Worm (Caenorhabditis elegans): ENCODE measurements around the gene spp-27.
"Not testable (repeated sequence)": the region's sequence is repeated elsewhere in the genome, so short reads cannot be mapped to it uniquely, and the experiment has no call there.

spp-27 gene

DNA sequence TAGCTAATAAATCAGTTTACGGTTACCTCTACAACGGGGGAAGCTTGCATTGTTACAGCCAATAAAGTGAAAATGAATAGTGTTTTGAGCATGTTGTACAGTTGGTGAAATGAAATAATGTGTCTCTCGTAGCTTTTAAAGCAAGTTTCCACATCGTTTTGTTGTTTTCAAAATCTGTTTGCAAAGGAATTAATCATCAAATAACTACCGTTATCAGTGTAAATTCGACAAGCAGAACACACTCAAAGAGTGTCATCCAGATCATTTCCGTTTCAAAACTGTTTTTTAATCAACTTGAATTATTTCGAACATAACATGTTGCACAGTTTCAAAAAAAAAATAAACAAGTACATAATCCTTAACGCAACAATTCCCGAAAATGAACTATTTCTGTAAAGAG lies at the start of gene spp-27:
Gene spp-27, minus strand, starts transcription at position 101 of the 400 bp plus-strand sequence.
- no peak for TF ChIP-seq unc-62 (GFP tag; optimal IDR thresholded peaks at IDR 0.05)

DNA sequence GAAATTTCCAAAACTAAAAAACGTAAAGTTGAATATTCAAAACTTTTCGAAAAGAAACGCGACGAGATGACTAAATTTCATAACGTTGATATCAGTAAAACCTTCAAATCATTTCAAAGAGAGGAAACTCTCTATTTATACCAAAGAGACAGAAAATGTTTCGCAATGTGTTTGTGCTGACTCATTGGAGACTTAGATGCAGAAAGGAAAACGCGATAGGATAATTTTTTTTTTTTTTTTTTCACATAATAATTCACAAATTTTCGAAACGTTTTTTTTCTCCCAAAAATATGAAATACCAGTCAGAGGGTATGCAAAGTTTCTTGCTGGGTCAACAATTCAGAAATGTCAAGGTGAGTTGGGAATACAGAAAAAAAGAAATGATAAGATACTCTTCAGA lies 49.3 kb upstream of the spp-27 start:
- TF ChIP-seq unc-62 (GFP tag; optimal IDR thresholded peaks at IDR 0.05): no peak

DNA sequence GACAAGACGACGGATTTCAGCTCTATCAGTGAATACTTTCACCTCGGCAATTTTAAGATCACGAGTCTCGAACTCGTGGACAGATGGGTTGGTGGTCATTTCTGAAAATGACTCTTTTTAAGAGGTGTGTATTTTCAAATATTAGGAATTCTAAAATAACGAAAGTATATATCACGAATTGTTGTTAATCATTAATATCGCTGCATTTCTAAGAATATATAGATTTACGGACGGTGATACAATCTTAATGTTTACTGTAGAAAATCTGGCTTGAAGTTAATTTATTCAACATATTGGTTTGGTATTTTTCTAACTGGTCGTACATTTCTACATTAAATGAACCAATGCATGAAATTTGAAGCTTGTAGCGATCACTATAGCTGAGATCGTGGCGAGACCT lies 48.3 kb upstream of the spp-27 start, which contains the start of gene ZK1055.7:
Gene ZK1055.7, minus strand, starts transcription at position 101 of the 400 bp plus-strand sequence.
- no peak for TF ChIP-seq unc-62 (GFP tag; optimal IDR thresholded peaks at IDR 0.05)

DNA sequence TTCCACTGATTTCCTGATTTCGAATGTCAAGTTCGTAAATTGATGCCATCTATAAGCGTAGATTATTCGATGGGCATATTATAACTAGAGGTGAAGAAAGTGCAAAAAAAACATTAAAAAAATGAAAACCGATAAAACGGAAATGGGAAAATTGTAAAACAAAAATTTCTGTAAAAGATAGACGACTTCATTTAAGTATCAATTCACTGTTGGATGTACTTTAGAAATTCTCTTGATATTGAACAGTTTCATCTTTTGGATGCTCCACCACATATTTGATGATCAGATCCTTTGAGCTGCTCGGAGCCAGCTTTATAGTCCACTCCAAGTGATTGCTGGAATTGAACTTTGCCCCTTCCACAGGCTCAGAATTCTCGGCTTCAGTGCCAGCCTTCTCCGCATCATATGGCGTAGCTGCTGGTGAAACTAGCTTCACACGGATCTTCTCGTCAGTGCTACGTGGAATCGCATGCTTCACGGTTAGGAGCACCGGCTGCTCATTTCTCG lies 45.7 kb upstream of the spp-27 start, which contains the start of gene ZK1055.6:
Gene ZK1055.6, minus strand, starts transcription at position 51 of the 507 bp plus-strand sequence.
- TF ChIP-seq unc-62 (GFP tag; optimal IDR thresholded peaks at IDR 0.05): no peak

DNA sequence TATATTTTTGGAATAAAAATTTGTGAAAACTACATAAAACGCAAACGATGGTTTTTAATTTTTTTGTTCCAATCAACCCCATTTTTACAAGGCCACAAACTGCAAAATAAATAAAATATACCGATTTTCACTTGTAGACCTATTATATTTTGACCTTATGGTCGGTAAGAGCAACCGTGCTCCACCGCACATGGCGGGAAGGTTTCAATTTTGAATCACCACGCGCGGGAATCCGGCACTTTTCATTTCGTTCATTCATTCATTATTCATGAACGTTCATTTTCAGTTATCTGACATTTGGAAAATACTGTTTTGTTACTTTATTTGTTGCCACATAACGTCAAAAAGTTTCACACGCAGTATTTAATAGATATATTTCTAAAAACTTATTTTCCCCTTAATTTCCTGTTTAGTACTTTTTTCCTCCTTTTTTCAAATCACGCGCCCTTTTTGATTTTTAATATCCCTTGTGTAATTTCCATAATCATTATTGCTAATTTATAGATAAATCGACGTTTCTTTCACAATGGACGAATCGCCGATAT lies 36.8 kb upstream of the spp-27 start, which contains the start of gene hcp-1:
Gene hcp-1, plus strand, starts transcription at position 495 of the 545 bp plus-strand sequence.
- no peak for TF ChIP-seq unc-62 (GFP tag; optimal IDR thresholded peaks at IDR 0.05)

DNA sequence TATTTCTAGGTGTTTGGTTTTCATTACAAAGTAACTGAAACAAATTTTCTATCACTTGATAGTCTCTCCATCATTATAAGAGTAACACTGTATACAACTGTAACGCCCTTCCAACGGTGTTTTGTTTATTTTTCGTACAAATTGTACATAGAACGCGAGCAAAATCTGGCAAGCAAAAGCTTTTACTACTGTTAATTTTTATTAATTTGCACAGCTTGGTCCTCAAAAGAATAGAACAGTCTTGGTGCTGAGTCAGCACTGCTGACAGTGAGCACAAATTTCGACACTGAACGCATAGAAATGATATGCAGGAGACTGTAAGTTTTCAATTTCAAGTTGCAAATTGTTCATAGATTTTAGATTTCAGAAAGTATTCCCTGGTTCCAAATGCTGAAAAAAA lies 33.3 kb upstream of the spp-27 start, which contains the start of gene ZK1055.2:
Gene ZK1055.2, plus strand, starts transcription at position 301 of the 400 bp plus-strand sequence.
- no peak for TF ChIP-seq unc-62 (GFP tag; optimal IDR thresholded peaks at IDR 0.05)

DNA sequence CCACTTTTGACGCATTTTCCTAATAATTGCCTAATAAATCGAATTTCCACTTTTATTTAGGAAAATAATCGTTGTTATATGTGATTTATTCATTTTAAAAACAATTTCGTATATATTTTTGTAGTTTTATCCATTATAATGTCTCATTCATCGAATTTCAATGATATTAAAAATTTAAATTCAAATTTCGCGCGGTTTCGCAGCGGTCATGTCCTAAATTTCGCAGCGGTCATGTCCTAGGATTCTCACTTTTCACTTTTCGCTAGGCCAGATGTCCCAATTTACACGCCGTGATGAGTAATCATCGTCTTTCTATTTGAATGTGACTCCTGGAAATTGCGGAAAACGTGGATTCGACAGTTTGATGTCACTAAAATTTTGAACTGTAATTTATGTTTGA lies 24.8 kb upstream of the spp-27 start, which contains the start of gene ZK1055.4:
Gene ZK1055.4, plus strand, starts transcription at position 301 of the 400 bp plus-strand sequence.
- TF ChIP-seq unc-62 (GFP tag; optimal IDR thresholded peaks at IDR 0.05): not testable (repeated sequence)

DNA sequence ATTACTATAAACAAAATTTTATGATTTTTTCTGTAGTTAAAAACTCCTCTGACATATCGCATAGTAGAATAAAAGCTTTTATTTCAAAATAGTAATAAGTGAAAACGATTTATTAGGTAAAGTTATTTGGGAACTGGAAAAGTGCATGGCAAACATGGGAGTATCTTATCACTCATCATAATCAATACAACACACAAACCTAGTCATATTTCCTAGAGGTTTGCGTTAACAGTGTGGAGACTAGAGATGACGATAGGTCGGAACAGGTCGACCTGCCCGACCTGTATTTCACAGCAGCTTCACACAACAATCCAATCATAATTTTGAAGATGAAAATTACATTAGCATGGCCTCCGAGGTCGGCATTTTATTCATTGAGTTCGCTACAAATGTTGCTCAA lies 23.1 kb upstream of the spp-27 start, which contains the start of gene EGAP9.3:
Gene EGAP9.3, minus strand, starts transcription at position 131 of the 400 bp plus-strand sequence.
- TF ChIP-seq unc-62 (GFP tag; optimal IDR thresholded peaks at IDR 0.05): no peak

DNA sequence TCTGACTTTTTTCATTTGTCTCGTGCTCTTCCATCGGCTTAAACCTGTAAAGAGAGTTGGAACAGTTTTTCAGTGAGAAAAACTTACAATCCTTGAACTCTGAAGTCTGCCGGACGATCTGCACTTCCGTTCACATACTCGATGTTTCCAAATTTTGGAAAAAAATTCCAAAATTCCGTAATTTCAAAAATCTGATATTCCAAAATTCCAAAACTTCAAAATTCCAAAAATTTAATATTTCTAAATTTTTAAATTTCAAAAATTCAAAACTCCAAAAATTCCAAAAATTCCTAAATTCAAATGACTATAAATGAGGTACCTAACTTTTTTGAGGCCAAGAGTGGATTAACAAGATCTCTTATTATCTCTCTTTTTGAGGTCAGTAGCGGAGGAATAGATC lies 19.6 kb upstream of the spp-27 start, which contains the start of gene EGAP9.4:
Gene EGAP9.4, plus strand, starts transcription at position 301 of the 400 bp plus-strand sequence.
- TF ChIP-seq unc-62 (GFP tag; optimal IDR thresholded peaks at IDR 0.05): no peak

DNA sequence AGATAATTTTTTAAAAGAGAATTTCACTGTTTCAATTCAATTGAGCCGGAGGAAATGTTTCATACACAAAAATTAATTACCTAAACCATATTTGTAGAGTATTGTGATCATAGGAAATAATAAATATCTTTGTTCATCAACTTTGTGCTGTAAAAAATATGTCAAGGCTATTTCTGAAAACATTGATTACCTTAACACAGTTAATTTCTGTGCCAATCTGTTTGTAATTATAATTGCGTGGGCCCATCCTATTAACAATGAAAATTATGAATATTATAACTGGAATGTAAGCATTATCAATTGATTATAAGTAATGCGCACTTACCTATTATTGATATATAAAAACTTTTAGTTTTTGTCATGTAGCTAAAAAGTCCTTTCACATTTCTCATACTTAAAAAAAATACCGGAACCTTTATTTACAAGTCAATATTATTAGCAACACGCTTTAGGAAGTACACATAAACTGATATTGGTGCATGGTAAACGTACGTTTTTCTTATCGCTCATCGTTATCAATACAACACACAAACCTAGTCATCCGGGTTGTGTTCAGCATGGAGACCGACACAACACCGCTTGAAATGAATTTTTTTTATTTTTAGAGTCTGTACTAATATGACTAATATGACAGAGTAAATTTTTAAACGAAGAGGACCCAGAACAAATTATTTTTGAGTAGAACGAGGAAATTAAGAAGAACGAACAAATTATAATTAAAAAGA lies 18.6 kb upstream of the spp-27 start, which contains the start of gene fut-2:
Gene fut-2, minus strand, starts transcription at position 485 of the 725 bp plus-strand sequence.
- TF ChIP-seq unc-62 (GFP tag; optimal IDR thresholded peaks at IDR 0.05): no peak

DNA sequence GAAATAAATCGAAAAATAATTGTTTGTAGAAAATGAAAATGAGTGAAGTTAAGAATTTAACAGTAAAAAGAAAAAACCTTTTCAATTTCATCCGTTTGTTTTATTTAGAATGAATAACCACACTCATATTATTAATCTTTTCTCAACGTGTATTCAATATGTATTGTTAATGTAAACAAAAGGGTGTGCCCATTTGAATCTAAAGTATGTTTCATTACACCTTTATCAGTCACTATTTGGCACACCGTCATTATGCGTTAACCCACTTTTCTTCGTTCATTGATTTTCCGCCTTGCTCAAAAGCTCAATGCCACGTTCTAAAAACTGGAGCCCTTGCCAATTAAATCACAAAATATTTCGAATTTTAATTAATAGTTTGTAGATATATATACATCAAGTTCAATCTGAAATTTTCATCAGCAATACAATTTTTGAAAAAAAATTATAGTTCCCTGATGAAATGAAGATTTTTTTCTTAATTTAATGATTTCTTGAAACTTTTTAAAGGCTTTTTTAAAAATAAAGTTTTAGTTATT lies 9.0 kb upstream of the spp-27 start, which contains the start of gene K04A8.1:
Gene K04A8.1, plus strand, starts transcription at position 486 of the 536 bp plus-strand sequence.
- TF ChIP-seq unc-62 (GFP tag; optimal IDR thresholded peaks at IDR 0.05): no peak

DNA sequence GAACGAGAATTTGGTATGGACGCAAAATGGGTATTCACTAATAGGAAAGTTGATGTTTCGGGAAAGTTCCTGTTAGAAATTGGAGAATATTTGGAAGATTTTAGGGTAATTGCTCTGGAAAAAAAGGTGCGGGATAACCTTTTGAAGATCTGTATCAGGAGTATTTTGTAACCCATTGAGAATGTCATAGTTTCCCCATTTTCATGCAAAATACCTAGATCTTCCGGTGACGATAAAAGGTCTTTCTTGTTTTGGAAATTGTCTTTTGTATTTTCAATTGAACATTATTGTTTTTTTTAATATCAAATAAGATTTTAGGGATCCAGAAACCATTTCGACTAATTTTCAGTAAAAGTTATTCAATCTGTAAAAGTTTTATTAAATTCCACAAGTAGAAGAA lies 4.7 kb upstream of the spp-27 start, which contains the start of gene spp-19:
Gene spp-19, minus strand, starts transcription at position 101 of the 400 bp plus-strand sequence.
- TF ChIP-seq unc-62 (GFP tag; optimal IDR thresholded peaks at IDR 0.05): no peak

DNA sequence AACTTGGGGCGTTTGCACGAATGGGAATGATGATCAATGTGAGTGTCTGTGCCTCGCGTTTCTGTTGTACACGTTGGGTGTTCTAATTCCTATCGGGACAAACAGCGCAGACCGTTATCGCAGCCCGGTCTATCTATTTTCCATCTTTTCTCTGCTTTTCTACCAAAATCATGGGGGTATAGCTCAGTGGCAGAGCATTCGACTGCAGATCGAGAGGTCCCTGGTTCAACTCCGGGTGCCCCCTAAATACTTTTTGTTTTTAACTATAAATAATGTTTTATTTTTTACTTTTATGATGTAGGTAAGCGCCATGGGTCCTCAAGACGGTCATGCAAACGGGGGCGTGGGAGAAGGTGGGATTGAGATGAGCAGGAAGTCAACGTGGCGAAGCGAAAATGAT lies 2.6 kb upstream of the spp-27 start:
- no peak for TF ChIP-seq unc-62 (GFP tag; optimal IDR thresholded peaks at IDR 0.05)

DNA sequence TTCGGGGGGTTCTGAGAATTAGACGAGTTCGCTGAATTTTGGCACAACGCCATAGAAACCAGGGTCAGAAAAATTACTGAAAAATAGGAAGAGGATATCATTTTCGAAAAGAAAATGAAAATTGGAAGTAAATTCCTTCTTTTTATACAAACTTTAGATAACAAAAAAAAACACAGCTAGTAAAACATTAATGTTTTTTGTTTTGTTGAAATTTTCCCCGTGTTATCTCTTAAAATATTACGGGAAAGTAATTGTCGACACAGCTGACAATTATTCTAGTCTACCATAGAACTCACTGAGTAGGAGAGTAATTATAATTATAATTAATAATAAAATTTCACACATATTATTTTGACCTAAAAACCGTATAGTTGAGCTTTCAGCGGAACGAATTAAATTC lies 2.2 kb upstream of the spp-27 start, which contains the start of gene spp-26:
Gene spp-26, minus strand, starts transcription at position 101 of the 400 bp plus-strand sequence.
- no peak for TF ChIP-seq unc-62 (GFP tag; optimal IDR thresholded peaks at IDR 0.05)

DNA sequence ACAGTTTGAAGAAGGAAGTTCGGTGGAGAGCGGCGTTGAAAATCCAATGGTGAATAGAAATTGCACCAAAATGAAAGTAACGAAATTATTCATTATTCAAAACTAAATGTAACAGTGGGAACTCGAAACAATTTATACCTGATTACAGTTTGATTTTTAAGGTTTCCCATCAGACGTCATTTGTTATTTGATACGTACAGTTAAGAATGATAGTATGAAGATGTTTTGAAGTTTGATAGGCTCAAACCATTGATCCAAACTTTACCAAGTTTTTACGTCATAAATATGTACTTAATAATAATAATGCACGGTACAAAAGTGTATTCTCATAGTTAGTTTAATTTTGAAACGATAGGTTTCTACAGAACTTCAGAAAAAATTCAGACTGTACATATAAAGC lies 1.2 kb upstream of the spp-27 start, which contains the start of gene spp-20:
Gene spp-20, minus strand, starts transcription at position 101 of the 400 bp plus-strand sequence.
- no peak for TF ChIP-seq unc-62 (GFP tag; optimal IDR thresholded peaks at IDR 0.05)

DNA sequence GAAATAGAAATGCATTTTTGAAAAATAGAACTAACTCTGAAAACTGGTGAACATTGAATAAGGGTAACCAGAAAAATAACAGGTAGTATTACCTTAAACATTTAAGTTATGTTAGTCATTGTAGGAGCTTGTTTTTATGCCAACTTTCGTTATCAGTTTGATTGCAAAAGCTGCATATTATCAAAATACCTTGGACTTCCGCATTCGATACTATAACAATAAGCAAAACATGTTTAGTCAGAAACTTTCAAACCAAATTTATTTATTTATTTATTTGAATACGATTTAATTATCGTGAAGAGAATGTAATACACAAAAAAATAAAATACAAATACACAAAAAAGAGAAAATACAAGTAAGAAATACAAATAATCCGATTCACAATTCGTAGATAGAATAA lies 2.6 kb downstream of the spp-27 start, which contains the start of gene K04A8.19:
Gene K04A8.19, minus strand, starts transcription at position 101 of the 400 bp plus-strand sequence.
- no peak for TF ChIP-seq unc-62 (GFP tag; optimal IDR thresholded peaks at IDR 0.05)
